Worm (Caenorhabditis elegans) whole organism, late embryonic: Measurements from ENCODE around the gene col-131.

Experiments
- C38D4.7 ChIP-seq: fragments of 200-800 bp; sonication (Bioruptor generic); optimal IDR thresholded peaks from 2 replicates; lab custom pipeline; 2018; ENCODE audit warnings: mild to moderate bottlenecking, missing genetic modification characterization, moderate library complexity, missing compliant biosample characterization
- ahr-1 ChIP-seq: sonication (generic microtip); optimal IDR thresholded peaks from 2 replicates; lab custom pipeline; 2016; ENCODE audit warnings: missing genetic modification characterization, missing compliant biosample characterization
- ceh-18 ChIP-seq: sonication (generic microtip); optimal IDR thresholded peaks from 2 replicates; lab custom pipeline; 2016; ENCODE audit warnings: missing genetic modification characterization, missing compliant biosample characterization
- ceh-19 ChIP-seq: fragments of 200-800 bp; sonication (Bioruptor generic); optimal IDR thresholded peaks from 2 replicates; lab custom pipeline; 2018; ENCODE audit warnings: mild to moderate bottlenecking, missing genetic modification characterization, missing compliant biosample characterization
- ceh-2 ChIP-seq: sonication (generic microtip); optimal IDR thresholded peaks from 2 replicates; lab custom pipeline; 2016; ENCODE audit warnings: missing genotype, missing genetic modification characterization, missing compliant biosample characterization
- ceh-30 ChIP-seq: fragments of 150-350 bp; optimal IDR thresholded peaks from 2 replicates; lab custom pipeline; 2014; ENCODE audit warnings: missing biosample characterization, missing genetic modification characterization
- ceh-34 ChIP-seq: sonication (generic microtip); optimal IDR thresholded peaks from 2 replicates; lab custom pipeline; 2016; ENCODE audit warnings: mild to moderate bottlenecking, missing genetic modification characterization, missing compliant biosample characterization
- ceh-45 ChIP-seq: fragments of 200-800 bp; sonication (Bioruptor generic); IDR thresholded peaks from 2 replicates; pipeline ENCODE4 v1.3.6; 2022; ENCODE audit warnings: missing genetic modification reagents, missing genetic modification characterization, missing compliant biosample characterization
- ceh-48 ChIP-seq: sonication (generic microtip); optimal IDR thresholded peaks from 2 replicates; lab custom pipeline; 2016; ENCODE audit warnings: missing genetic modification characterization, inconsistent platforms, missing compliant biosample characterization
- ceh-6 ChIP-seq: fragments of 200-800 bp; sonication (Bioruptor generic); optimal IDR thresholded peaks from 2 replicates; lab custom pipeline; 2018; ENCODE audit warnings: mild to moderate bottlenecking, missing genetic modification characterization, missing compliant biosample characterization
- ceh-9 ChIP-seq: sonication (generic microtip); optimal IDR thresholded peaks from 2 replicates; lab custom pipeline; 2016; ENCODE audit warnings: mild to moderate bottlenecking, missing genetic modification characterization, inconsistent platforms, missing compliant biosample characterization
- dve-1 ChIP-seq: sonication (generic microtip); optimal IDR thresholded peaks from 2 replicates; lab custom pipeline; 2017; ENCODE audit warnings: antibody characterized with exemption, mild to moderate bottlenecking, missing genetic modification characterization, missing compliant biosample characterization
- elt-4 ChIP-seq: sonication (generic microtip); optimal IDR thresholded peaks from 2 replicates; lab custom pipeline; 2016; ENCODE audit warnings: missing genetic modification characterization, missing compliant biosample characterization
- ets-4 ChIP-seq: sonication (generic microtip); optimal IDR thresholded peaks from 2 replicates; lab custom pipeline; 2016; ENCODE audit warnings: missing genetic modification characterization, missing compliant biosample characterization
- fax-1 ChIP-seq: sonication (generic microtip); optimal IDR thresholded peaks from 2 replicates; lab custom pipeline; 2016; ENCODE audit warnings: missing genotype, missing genetic modification characterization, missing compliant biosample characterization
- fkh-10 ChIP-seq: fragments of 150-350 bp; optimal IDR thresholded peaks from 2 replicates; lab custom pipeline; 2014; ENCODE audit warnings: missing biosample characterization, missing genetic modification reagents, missing genetic modification characterization
- fkh-6 ChIP-seq: sonication (generic microtip); optimal IDR thresholded peaks from 2 replicates; lab custom pipeline; 2016; ENCODE audit warnings: missing genetic modification characterization, missing compliant biosample characterization
- gmeb-2 ChIP-seq: sonication (generic microtip); optimal IDR thresholded peaks from 2 replicates; lab custom pipeline; 2016; ENCODE audit warnings: missing genetic modification characterization, inconsistent platforms, missing compliant biosample characterization
- hlh-13 ChIP-seq: fragments of 200-800 bp; sonication (Bioruptor generic); optimal IDR thresholded peaks from 2 replicates; lab custom pipeline; 2018; ENCODE audit warnings: mild to moderate bottlenecking, missing genetic modification characterization, missing compliant biosample characterization
- hlh-30 ChIP-seq: sonication (generic microtip); optimal IDR thresholded peaks from 2 replicates; lab custom pipeline; 2017; ENCODE audit warnings: antibody characterized with exemption, missing genetic modification characterization, missing compliant biosample characterization; ENCODE audit not compliant: insufficient read depth
- hlh-8 ChIP-seq: sonication (generic microtip); optimal IDR thresholded peaks from 2 replicates; lab custom pipeline; 2016; ENCODE audit warnings: missing genotype, missing genetic modification characterization, missing compliant biosample characterization
- lim-6 ChIP-seq: sonication (generic microtip); optimal IDR thresholded peaks from 2 replicates; lab custom pipeline; 2016; ENCODE audit warnings: missing genetic modification characterization, missing compliant biosample characterization
- lin-11 ChIP-seq: fragments of 200-800 bp; sonication (Bioruptor generic); optimal IDR thresholded peaks from 2 replicates; lab custom pipeline; 2018; ENCODE audit warnings: mild to moderate bottlenecking, missing genetic modification characterization, missing compliant biosample characterization
- mec-3 ChIP-seq: sonication (generic microtip); optimal IDR thresholded peaks from 2 replicates; lab custom pipeline; 2016; ENCODE audit warnings: borderline replicate concordance, missing genetic modification characterization, missing compliant biosample characterization
- nhr-232 ChIP-seq: sonication (generic microtip); optimal IDR thresholded peaks from 2 replicates; lab custom pipeline; 2016; ENCODE audit warnings: missing genetic modification characterization, missing compliant biosample characterization
- pag-3 ChIP-seq: sonication (generic microtip); optimal IDR thresholded peaks from 2 replicates; lab custom pipeline; 2016; ENCODE audit warnings: missing compliant biosample characterization, missing genetic modification characterization, borderline replicate concordance
- pat-9 ChIP-seq: fragments of 200-800 bp; sonication (Bioruptor generic); optimal IDR thresholded peaks from 2 replicates; lab custom pipeline; 2018; ENCODE audit warnings: mild to moderate bottlenecking, missing genetic modification characterization, moderate library complexity, missing compliant biosample characterization
- pax-1 ChIP-seq: fragments of 150-350 bp; optimal IDR thresholded peaks from 2 replicates; lab custom pipeline; 2014; ENCODE audit warnings: missing biosample characterization, missing genetic modification characterization
- pros-1 ChIP-seq: fragments of 150-350 bp; optimal IDR thresholded peaks from 2 replicates; lab custom pipeline; 2014; ENCODE audit warnings: missing biosample characterization, missing genetic modification reagents, missing genetic modification characterization
- rnt-1 ChIP-seq: sonication (generic microtip); optimal IDR thresholded peaks from 2 replicates; lab custom pipeline; 2016; ENCODE audit warnings: missing genetic modification characterization, missing compliant biosample characterization
- tbx-7 ChIP-seq: sonication (generic microtip); optimal IDR thresholded peaks from 2 replicates; lab custom pipeline; 2016; ENCODE audit warnings: missing genotype, missing genetic modification characterization, missing compliant biosample characterization
- ttx-3 ChIP-seq: sonication (generic microtip); optimal IDR thresholded peaks from 2 replicates; lab custom pipeline; 2016; ENCODE audit warnings: missing genetic modification reagents, missing genetic modification characterization, missing compliant biosample characterization
- unc-3 ChIP-seq, 2 experiments: fragments of 200-800 bp in 1 of 2; sonication (Bioruptor generic) in 1 of 2; sonication (generic microtip) in 1 of 2; conservative IDR thresholded peaks in 1 of 2; optimal IDR thresholded peaks in 1 of 2; 2 replicates each; pipeline versions ENCODE4 v1.3.6 to Lab custom; 2016 to 2022; ENCODE audit warnings: missing compliant biosample characterization in 2 of 2, missing genetic modification characterization in 2 of 2, missing genetic modification reagents in 1 of 2
- unc-42 ChIP-seq: sonication (generic microtip); optimal IDR thresholded peaks from 2 replicates; lab custom pipeline; 2016; ENCODE audit warnings: missing genotype, missing genetic modification characterization, missing compliant biosample characterization
- unc-55 ChIP-seq: sonication (generic microtip); optimal IDR thresholded peaks from 2 replicates; lab custom pipeline; 2017; ENCODE audit warnings: missing biosample characterization, missing genetic modification reagents, missing genetic modification characterization
- unc-86 ChIP-seq: sonication (generic microtip); optimal IDR thresholded peaks from 2 replicates; lab custom pipeline; 2016; ENCODE audit warnings: missing genetic modification characterization, missing compliant biosample characterization
- zip-5 ChIP-seq: sonication (generic microtip); optimal IDR thresholded peaks from 2 replicates; lab custom pipeline; 2016; ENCODE audit warnings: missing genetic modification characterization, missing compliant biosample characterization

The col-131 gene

ce11 chrIV:13056026-13056425, 11.1 kb downstream of the col-131 start, which contains the start of gene scl-1:
TSS of gene scl-1 (plus strand) at chrIV:13056326.
- no peak for TF ChIP-seq elt-4 (tag; lab: Kevin White, UChicago)
- no peak for TF ChIP-seq ceh-6 (GFP tag; lab: Kevin White, UChicago)
- no peak for TF ChIP-seq unc-3 (GFP tag; conservative IDR thresholded peaks at IDR 0.05; lab: Robert Waterston, UW)
- TF ChIP-seq unc-3 (tag; optimal IDR thresholded peaks at IDR 0.05; lab: Kevin White, UChicago), result no peak
- TF ChIP-seq lim-6, result no peak
- no peak for TF ChIP-seq ceh-34 (tag; lab: Kevin White, UChicago)
- TF ChIP-seq ceh-45 (GFP tag; lab: Robert Waterston, UW), result no peak
- TF ChIP-seq unc-42 (tag; lab: Kevin White, UChicago), result no peak
- no peak for TF ChIP-seq ceh-48 (tag; lab: Kevin White, UChicago)
- no peak for TF ChIP-seq hlh-8 (tag; lab: Kevin White, UChicago)
- TF ChIP-seq tbx-7, result no peak
- TF ChIP-seq, all 69 proteins: peak for 0

- TF ChIP-seq lim-6, result no peak
- no peak for TF ChIP-seq ttx-3
- TF ChIP-seq ceh-19 (GFP tag; lab: Kevin White, UChicago), result no peak
- TF ChIP-seq nhr-232 (tag; lab: Kevin White, UChicago), result no peak
- no peak for TF ChIP-seq unc-55 (GFP tag; lab: Kevin White, UChicago)
- no peak for TF ChIP-seq pat-9 (tag; lab: Kevin White, UChicago)
- no peak for TF ChIP-seq dve-1 (tag; lab: Kevin White, UChicago)
- TF ChIP-seq pax-1 (tag; lab: Kevin White, UChicago), result no peak
- no peak for TF ChIP-seq ceh-45 (GFP tag; lab: Robert Waterston, UW)
- TF ChIP-seq ahr-1, result no peak
- no peak for TF ChIP-seq unc-42 (tag; lab: Kevin White, UChicago)
- TF ChIP-seq ceh-30, result no peak
- no peak for TF ChIP-seq unc-3 (GFP tag; conservative IDR thresholded peaks at IDR 0.05; lab: Robert Waterston, UW)
- no peak for TF ChIP-seq unc-3 (tag; optimal IDR thresholded peaks at IDR 0.05; lab: Kevin White, UChicago)
- no peak for TF ChIP-seq unc-86
- TF ChIP-seq pag-3 (tag; lab: Kevin White, UChicago), result no peak
- no peak for TF ChIP-seq fkh-10 (GFP tag; lab: Kevin White, UChicago)
- TF ChIP-seq fax-1 (tag; lab: Kevin White, UChicago), result no peak
Observed at ce11 chrIV:13052568-13052967, 14.5 kb downstream of the col-131 start, which contains the start of gene F49E11.7. TSS of gene F49E11.7 (plus strand) at chrIV:13052868.

- no peak for TF ChIP-seq ets-4 (tag; lab: Kevin White, UChicago)
- no peak for TF ChIP-seq nhr-232 (tag; lab: Kevin White, UChicago)
- TF ChIP-seq dve-1 (tag; lab: Kevin White, UChicago), result no peak
- no peak for TF ChIP-seq pros-1 (tag; lab: Kevin White, UChicago)
- no peak for TF ChIP-seq zip-5 (tag; lab: Kevin White, UChicago)
- TF ChIP-seq ceh-9 (tag; lab: Kevin White, UChicago), result no peak
- no peak for TF ChIP-seq ceh-2 (tag; lab: Kevin White, UChicago)
- no peak for TF ChIP-seq mec-3 (tag; lab: Kevin White, UChicago)
- TF ChIP-seq hlh-30 (tag; lab: Kevin White, UChicago), result no peak
Observed at ce11 chrIV:13051073-13051472, 16.0 kb downstream of the col-131 start, which contains the start of gene scl-11. TSS of gene scl-11 (plus strand) at chrIV:13051373.

- TF ChIP-seq gmeb-2, result no peak
- no peak for TF ChIP-seq rnt-1 (tag; lab: Kevin White, UChicago)
- no peak for TF ChIP-seq lin-11 (tag; lab: Kevin White, UChicago)
- TF ChIP-seq hlh-13 (GFP tag; lab: Kevin White, UChicago), result no peak
- TF ChIP-seq pax-1 (tag; lab: Kevin White, UChicago), result no peak
- TF ChIP-seq nhr-232 (tag; lab: Kevin White, UChicago), result no peak
- TF ChIP-seq fkh-6 (tag; lab: Kevin White, UChicago), result no peak
- TF ChIP-seq C38D4.7 (GFP tag; lab: Kevin White, UChicago), result no peak
- TF ChIP-seq ceh-45 (GFP tag; lab: Robert Waterston, UW), result no peak
- TF ChIP-seq ceh-18 (tag; lab: Kevin White, UChicago), result no peak
Observed at ce11 chrIV:13048157-13048556, 18.9 kb downstream of the col-131 start, which contains the start of gene scl-10. TSS of gene scl-10 (plus strand) at chrIV:13048457.
